Worm (Caenorhabditis elegans) whole organism, young adult: ENCODE measurements around the gene C50D2.1.

Experiments
- gei-17 ChIP-seq: fragments of 200-800 bp; sonication (Bioruptor generic); optimal IDR thresholded peaks from 2 replicates; lab custom pipeline; 2018; ENCODE audit warnings: mild to moderate bottlenecking, missing genetic modification characterization, missing compliant biosample characterization
- lin-54 ChIP-seq: fragments of 200-800 bp; sonication (Bioruptor generic); optimal IDR thresholded peaks from 2 replicates; lab custom pipeline; 2018; ENCODE audit warnings: mild to moderate bottlenecking, missing genetic modification characterization, missing compliant biosample characterization
- unc-62 ChIP-seq: fragments of 150-350 bp; optimal IDR thresholded peaks from 2 replicates; lab custom pipeline; 2014; ENCODE audit warnings: missing biosample characterization, missing genetic modification reagents, missing genetic modification characterization

DNA sequence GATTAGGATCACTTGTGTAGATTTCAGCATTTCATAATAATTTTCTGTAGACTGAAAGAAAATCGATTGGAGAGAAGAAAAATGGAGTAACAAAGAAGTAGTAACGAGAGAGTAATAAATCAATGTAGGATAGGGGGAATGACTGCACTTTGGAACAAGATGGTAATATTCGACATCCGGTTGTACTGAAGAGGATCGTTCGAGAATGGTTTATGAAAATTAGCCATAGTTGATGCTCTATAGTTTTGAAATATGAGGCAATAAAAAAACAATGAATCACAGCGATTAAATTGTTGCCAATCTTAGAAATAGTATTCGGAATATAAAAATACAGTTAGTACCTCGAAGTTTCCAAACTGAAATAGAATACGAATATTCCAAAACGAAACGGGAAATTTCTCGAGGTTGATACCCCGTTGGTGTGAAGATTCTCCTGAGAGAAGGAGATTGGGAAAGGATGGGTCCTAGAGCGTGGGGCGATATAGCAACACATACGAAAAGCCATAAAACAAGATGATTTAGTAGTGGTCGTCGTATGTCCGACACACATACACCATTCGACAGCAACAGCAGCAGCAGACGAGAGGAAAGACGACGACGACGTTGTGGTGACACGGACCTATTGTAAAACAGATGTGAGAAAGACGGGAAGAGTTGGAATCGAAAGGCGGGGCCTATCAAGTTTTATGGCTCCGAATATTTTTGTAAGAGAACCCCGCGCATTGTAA, 22.3 kb downstream of the C50D2.1 start, which contains the start of gene cwn-1:
- TF ChIP-seq gei-17 (GFP tag; lab: Kevin White, UChicago) = no peak
- no peak for TF ChIP-seq unc-62 (GFP tag; lab: Kevin White, UChicago)
- TF ChIP-seq lin-54 (GFP tag; lab: Kevin White, UChicago) = no peak
